Worm (Caenorhabditis elegans) whole organism, L4/young adult: ENCODE results near the gene F44G3.7.

Source experiments
- W03F9.2 ChIP-seq: fragments of 150-350 bp; optimal IDR thresholded peaks from 2 replicates; lab custom pipeline; 2014; ENCODE audit warnings: missing biosample characterization, missing genetic modification characterization
- dao-5 ChIP-seq: sonication (generic microtip); optimal IDR thresholded peaks from 2 replicates; lab custom pipeline; 2016; ENCODE audit warnings: missing genotype, missing genetic modification characterization, moderate library complexity, missing compliant biosample characterization

DNA sequence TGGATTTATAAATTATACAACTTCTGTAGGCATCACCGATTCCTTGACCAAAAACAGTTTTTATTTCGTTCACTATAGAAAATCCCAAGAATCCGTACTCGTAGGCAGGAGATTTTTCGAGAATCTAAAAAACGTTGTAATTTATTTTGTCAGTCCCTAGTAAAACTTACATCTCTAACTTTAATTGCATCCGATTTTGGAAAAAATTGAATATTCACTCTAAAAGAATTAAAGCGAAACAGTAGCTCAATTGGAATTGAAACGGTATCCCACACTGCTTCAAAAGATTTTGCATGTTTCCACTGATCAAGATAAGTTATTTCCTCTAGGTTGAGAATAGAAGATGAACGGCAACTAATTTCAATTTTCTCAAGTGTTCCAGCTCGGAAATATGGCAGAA, 5.7 kb downstream of the F44G3.7 start, which contains the start of gene fbxa-142:
- TF ChIP-seq W03F9.2 (tag; lab: Kevin White, UChicago) (no peak), dao-5 (no peak)
